Worm (Caenorhabditis elegans): ENCODE measurements around the gene F01D4.5.

DNA sequence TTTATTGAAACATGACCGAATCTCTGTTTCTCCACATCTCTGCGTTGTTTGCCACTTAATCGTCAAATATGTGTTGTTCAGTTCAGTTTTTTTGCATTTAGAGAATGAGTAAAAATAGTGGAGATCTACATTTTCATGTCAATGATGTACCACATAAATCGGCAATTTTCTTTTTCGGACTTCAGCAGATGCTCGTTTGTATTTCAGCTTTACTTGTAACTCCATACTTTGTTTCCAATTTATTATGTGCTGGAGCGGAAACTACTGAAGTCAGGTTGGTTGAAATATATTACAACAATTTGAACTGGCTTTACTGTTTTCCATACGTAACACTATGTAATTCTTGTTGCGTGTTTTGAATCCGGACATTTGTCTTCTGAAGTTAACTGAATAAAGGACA lies 47.2 kb upstream of the F01D4.5 start, which contains the start of gene T07G12.2:
- TF ChIP-seq cog-1 (tag; optimal IDR thresholded peaks at IDR 0.05) (no peak), klf-2 (GFP tag; conservative IDR thresholded peaks at IDR 0.05) (no peak), med-1 (GFP tag; optimal IDR thresholded peaks at IDR 0.05; ENCODE audit: insufficient read depth) (no peak)
